Worm (Caenorhabditis elegans) whole organism, L2 larva: ENCODE results near the gene H20E11.2.

Source experiments
- C34F6.9 ChIP-seq: fragments of 150-350 bp; optimal IDR thresholded peaks from 2 replicates; lab custom pipeline; 2014; ENCODE audit warnings: missing biosample characterization, missing genetic modification characterization
- F13H6.1 ChIP-seq: sonication (generic microtip); optimal IDR thresholded peaks from 2 replicates; lab custom pipeline; 2016; ENCODE audit warnings: missing genetic modification characterization, missing compliant biosample characterization
- R02D3.7 ChIP-seq: fragments of 150-350 bp; optimal IDR thresholded peaks from 2 replicates; lab custom pipeline; 2014; ENCODE audit warnings: missing biosample characterization, missing genetic modification characterization
- Y55F3AM.14 ChIP-seq: fragments of 200-800 bp; sonication (Bioruptor generic); optimal IDR thresholded peaks from 2 replicates; lab custom pipeline; 2018; ENCODE audit warnings: mild to moderate bottlenecking, missing genetic modification characterization, missing compliant biosample characterization
- ZK546.5 ChIP-seq: sonication (generic microtip); optimal IDR thresholded peaks from 2 replicates; lab custom pipeline; 2017; ENCODE audit warnings: missing biosample characterization, missing genetic modification characterization
- alr-1 ChIP-seq: fragments of 150-350 bp; optimal IDR thresholded peaks from 2 replicates; lab custom pipeline; 2014; ENCODE audit warnings: missing biosample characterization, missing genetic modification characterization
- aly-2 ChIP-seq: fragments of 150-350 bp; optimal IDR thresholded peaks from 2 replicates; lab custom pipeline; 2014; ENCODE audit warnings: missing biosample characterization, missing genetic modification characterization
- ama-1 ChIP-seq: fragments of 150-350 bp; optimal IDR thresholded peaks from 2 replicates; lab custom pipeline; 2018; ENCODE audit warnings: inconsistent platforms
- ceh-16 ChIP-seq: fragments of 150-350 bp; optimal IDR thresholded peaks from 2 replicates; lab custom pipeline; 2014; ENCODE audit warnings: missing biosample characterization, missing genetic modification characterization
- ceh-82 ChIP-seq: fragments of 150-350 bp; optimal IDR thresholded peaks from 2 replicates; lab custom pipeline; 2014; ENCODE audit warnings: missing biosample characterization, missing genetic modification characterization
- crh-2 ChIP-seq: sonication (generic microtip); optimal IDR thresholded peaks from 2 replicates; lab custom pipeline; 2017; ENCODE audit warnings: missing biosample characterization, missing genetic modification characterization
- dmd-4 ChIP-seq: sonication (generic microtip); optimal IDR thresholded peaks from 2 replicates; lab custom pipeline; 2017; ENCODE audit warnings: missing biosample characterization, missing genetic modification characterization
- egl-27 ChIP-seq: sonication (generic microtip); optimal IDR thresholded peaks from 3 replicates; lab custom pipeline; 2017; ENCODE audit warnings: missing biosample characterization, missing genetic modification reagents, missing genetic modification characterization
- elt-3 ChIP-seq: sonication (generic microtip); optimal IDR thresholded peaks from 2 replicates; lab custom pipeline; 2017; ENCODE audit warnings: missing biosample characterization, missing genetic modification characterization
- fos-1 ChIP-seq: fragments of 150-350 bp; optimal IDR thresholded peaks from 2 replicates; lab custom pipeline; 2014; ENCODE audit warnings: missing biosample characterization, missing genetic modification characterization
- lin-11 ChIP-seq: fragments of 150-350 bp; sonication (generic microtip); optimal IDR thresholded peaks from 2 replicates; lab custom pipeline; 2014; ENCODE audit warnings: missing biosample characterization, missing genetic modification characterization, inconsistent platforms, mixed read lengths
- lin-13 ChIP-seq: fragments of 150-350 bp; optimal IDR thresholded peaks from 2 replicates; lab custom pipeline; 2014; ENCODE audit warnings: missing biosample characterization, missing genetic modification reagents, missing genetic modification characterization
- lin-39 ChIP-seq: fragments of 150-350 bp; optimal IDR thresholded peaks from 2 replicates; lab custom pipeline; 2014; ENCODE audit warnings: missing biosample characterization, missing genetic modification reagents, missing genetic modification characterization
- lsy-2 ChIP-seq, 2 experiments: fragments of 150-350 bp in 1 of 2; sonication (generic microtip) in 1 of 2; optimal IDR thresholded peaks; 2 replicates each; lab custom pipeline; 2014 to 2017; ENCODE audit warnings: missing biosample characterization in 2 of 2, missing genetic modification characterization in 2 of 2
- mab-5 ChIP-seq: fragments of 150-350 bp; optimal IDR thresholded peaks from 2 replicates; lab custom pipeline; 2014; ENCODE audit warnings: missing biosample characterization, missing genetic modification characterization
- nhr-11 ChIP-seq: fragments of 150-350 bp; optimal IDR thresholded peaks from 2 replicates; lab custom pipeline; 2014; ENCODE audit warnings: missing biosample characterization, missing genetic modification characterization
- nhr-129 ChIP-seq: fragments of 150-350 bp; optimal IDR thresholded peaks from 2 replicates; lab custom pipeline; 2014; ENCODE audit warnings: missing biosample characterization, missing genetic modification characterization
- nhr-21 ChIP-seq: fragments of 150-350 bp; optimal IDR thresholded peaks from 2 replicates; lab custom pipeline; 2014; ENCODE audit warnings: missing biosample characterization, missing genetic modification characterization
- nhr-23 ChIP-seq: fragments of 150-350 bp; optimal IDR thresholded peaks from 2 replicates; lab custom pipeline; 2014; ENCODE audit warnings: missing biosample characterization, missing genetic modification reagents, missing genetic modification characterization
- nhr-237 ChIP-seq: fragments of 150-350 bp; optimal IDR thresholded peaks from 2 replicates; lab custom pipeline; 2014; ENCODE audit warnings: missing biosample characterization, missing genetic modification characterization
- nhr-25 ChIP-seq: fragments of 150-350 bp; sonication (generic microtip); optimal IDR thresholded peaks from 3 replicates; lab custom pipeline; 2014; ENCODE audit warnings: missing biosample characterization, missing genetic modification characterization
- nhr-6 ChIP-seq: fragments of 150-350 bp; optimal IDR thresholded peaks from 2 replicates; lab custom pipeline; 2014; ENCODE audit warnings: missing biosample characterization, missing genetic modification characterization
- nhr-77 ChIP-seq: fragments of 150-350 bp; optimal IDR thresholded peaks from 2 replicates; lab custom pipeline; 2014; ENCODE audit warnings: missing biosample characterization, missing genetic modification characterization
- peb-1 ChIP-seq: fragments of 150-350 bp; optimal IDR thresholded peaks from 2 replicates; lab custom pipeline; 2014; ENCODE audit warnings: missing biosample characterization, missing genetic modification characterization
- sem-4 ChIP-seq: fragments of 150-350 bp; optimal IDR thresholded peaks from 2 replicates; lab custom pipeline; 2014; ENCODE audit warnings: missing biosample characterization, missing genetic modification reagents, missing genetic modification characterization
- sma-3 ChIP-seq: sonication (generic microtip); optimal IDR thresholded peaks from 2 replicates; lab custom pipeline; 2016; ENCODE audit warnings: missing genetic modification reagents, missing genetic modification characterization, missing compliant biosample characterization
- sma-9 ChIP-seq, 2 experiments: fragments of 150-350 bp in 1 of 2; sonication (generic microtip) in 1 of 2; optimal IDR thresholded peaks; 2 replicates each; lab custom pipeline; 2014 to 2016; ENCODE audit warnings: missing genetic modification characterization in 2 of 2, mild to moderate bottlenecking in 1 of 2, missing biosample characterization in 1 of 2, missing compliant biosample characterization in 1 of 2, missing genetic modification reagents in 1 of 2, moderate library complexity in 1 of 2
- snpc-4 ChIP-seq: fragments of 150-350 bp; optimal IDR thresholded peaks from 2 replicates; lab custom pipeline; 2014; ENCODE audit warnings: missing biosample characterization, missing genetic modification characterization
- unc-39 ChIP-seq: fragments of 150-350 bp; optimal IDR thresholded peaks from 2 replicates; lab custom pipeline; 2014; ENCODE audit warnings: missing biosample characterization, missing genetic modification characterization
- unc-55 ChIP-seq: fragments of 150-350 bp; sonication (generic microtip); optimal IDR thresholded peaks from 3 replicates; lab custom pipeline; 2014; ENCODE audit warnings: missing biosample characterization, missing genetic modification reagents, missing genetic modification characterization
- unc-62 ChIP-seq: fragments of 150-350 bp; optimal IDR thresholded peaks from 2 replicates; lab custom pipeline; 2014; ENCODE audit warnings: missing biosample characterization, missing genetic modification reagents, missing genetic modification characterization
- zag-1 ChIP-seq: fragments of 150-350 bp; optimal IDR thresholded peaks from 2 replicates; lab custom pipeline; 2014; ENCODE audit warnings: missing biosample characterization, missing genetic modification characterization
- ztf-1 ChIP-seq: fragments of 200-800 bp; sonication (Bioruptor generic); conservative IDR thresholded peaks from 2 replicates; pipeline ENCODE4 v1.3.6; 2022; ENCODE audit warnings: missing genetic modification characterization, missing compliant biosample characterization
- ztf-11 ChIP-seq: sonication (generic microtip); optimal IDR thresholded peaks from 2 replicates; lab custom pipeline; 2017; ENCODE audit warnings: missing biosample characterization, missing genetic modification characterization
- ztf-4 ChIP-seq: fragments of 150-350 bp; optimal IDR thresholded peaks from 2 replicates; lab custom pipeline; 2014; ENCODE audit warnings: missing biosample characterization, missing genetic modification characterization

Gene H20E11.2

DNA sequence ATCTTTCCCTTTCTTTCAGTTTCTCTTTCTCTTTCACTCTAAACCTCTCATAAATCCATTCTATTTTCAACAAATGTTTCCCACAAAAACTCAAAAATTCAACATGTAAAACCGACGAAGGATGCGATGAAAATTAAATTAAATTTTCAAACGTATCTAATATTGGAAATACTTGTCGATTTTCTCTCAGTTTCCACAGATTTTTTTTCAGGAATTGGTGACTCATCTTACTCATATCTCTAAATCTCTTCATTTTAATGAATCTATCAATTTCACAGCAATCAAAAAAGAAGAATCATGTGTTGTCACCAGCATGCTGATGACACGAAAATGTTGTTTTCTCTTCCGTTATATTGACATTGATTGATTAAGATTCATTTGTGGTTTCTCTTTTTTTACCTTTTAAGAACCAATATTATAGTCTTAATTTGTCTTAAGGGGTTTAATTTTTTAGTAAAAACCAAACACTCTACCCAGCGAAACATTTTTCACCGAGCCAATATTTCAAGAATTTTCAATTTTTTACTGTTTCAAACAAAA, 23.7 kb upstream of the H20E11.2 start:
- TF ChIP-seq sma-9 (GFP tag; optimal IDR thresholded peaks at IDR 0.05; lab: Kevin White, UChicago) = peak; percentile 21
- TF ChIP-seq sma-9 (tag; optimal IDR thresholded peaks at IDR 0.05; lab: Kevin White, UChicago) = no peak
- TF ChIP-seq fos-1 (tag; lab: Kevin White, UChicago) = peak; percentile 18
- no peak for TF ChIP-seq R02D3.7 (tag; lab: Kevin White, UChicago)
- TF ChIP-seq mab-5 (tag; lab: Kevin White, UChicago) = peak; percentile 2

DNA sequence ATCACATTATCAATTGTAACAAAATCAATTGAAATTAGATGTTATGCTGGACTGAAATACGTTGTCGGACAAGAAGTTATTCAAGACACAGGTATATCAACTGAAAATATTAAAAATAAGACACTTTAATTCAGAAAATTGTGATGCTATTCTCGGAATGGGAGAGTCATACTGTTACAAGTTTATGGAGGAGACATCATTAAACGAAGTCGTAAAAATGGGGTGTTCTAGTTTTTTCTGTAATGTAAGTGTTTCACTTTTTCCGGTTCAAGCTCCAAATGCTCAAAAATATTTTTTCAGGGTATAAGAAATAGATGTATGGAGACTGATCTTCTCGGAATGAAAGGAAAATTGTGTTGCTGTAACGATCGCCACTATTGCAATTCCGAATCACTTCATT, 22.8 kb upstream of the H20E11.2 start, which contains the start of gene C17H12.37:
C17H12.37 (plus strand) TSS at position 301 of the 400 bp plus-strand sequence.
- no peak for TF ChIP-seq lin-11 (tag; lab: Kevin White, UChicago)
- TF ChIP-seq ceh-16 (tag; lab: Kevin White, UChicago) = no peak
- no peak for TF ChIP-seq sma-3 (GFP tag; lab: Kevin White, UChicago)
- TF ChIP-seq crh-2 (tag; lab: Kevin White, UChicago) = no peak
- no peak for TF ChIP-seq lin-13 (GFP tag; lab: Kevin White, UChicago)
- no peak for TF ChIP-seq aly-2 (tag; lab: Kevin White, UChicago)
- TF ChIP-seq sma-9 (GFP tag; optimal IDR thresholded peaks at IDR 0.05; lab: Kevin White, UChicago) = no peak
- TF ChIP-seq sma-9 (tag; optimal IDR thresholded peaks at IDR 0.05; lab: Kevin White, UChicago) = no peak
- TF ChIP-seq ama-1 (lab: Kevin White, UChicago) = no peak
- TF ChIP-seq unc-62 (GFP tag; lab: Kevin White, UChicago) = no peak
- TF ChIP-seq nhr-77 (tag; lab: Kevin White, UChicago) = no peak
- TF ChIP-seq, all 48 proteins: peak for 0

DNA sequence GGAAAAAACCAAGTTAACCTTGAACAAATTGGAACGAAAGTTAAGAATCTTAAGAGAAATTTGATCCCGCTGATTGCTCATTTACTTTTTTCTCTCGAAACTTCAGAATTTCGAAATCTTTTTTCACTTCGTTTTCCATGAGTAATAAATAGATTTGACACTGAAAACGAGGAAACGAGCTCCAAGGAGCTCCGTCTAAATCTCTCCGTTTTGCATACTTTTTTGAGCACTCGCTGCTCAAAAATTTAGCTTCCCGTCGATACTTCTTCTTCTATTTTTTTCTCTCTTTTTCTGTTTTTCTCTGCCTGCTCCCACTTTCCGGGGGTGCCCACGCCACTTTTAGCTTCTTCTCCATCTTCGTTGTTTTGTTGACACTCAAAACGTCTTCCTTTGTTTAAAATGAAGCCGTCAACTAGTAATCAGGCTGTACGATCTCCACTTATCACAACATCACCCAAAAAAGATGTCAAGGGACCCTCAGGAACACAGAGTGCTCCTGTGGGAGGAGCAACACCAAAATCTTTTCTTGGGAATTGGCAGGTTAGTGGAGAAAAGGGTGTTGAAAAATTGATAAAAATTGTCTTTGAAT, 21.0 kb upstream of the H20E11.2 start, which contains the start of gene C17H12.10:
C17H12.10 (plus strand) TSS at position 325 of the 589 bp plus-strand sequence.
- TF ChIP-seq unc-55 = peak; percentile 77
- peak; percentile 27 for TF ChIP-seq crh-2 (tag; lab: Kevin White, UChicago)
- TF ChIP-seq zag-1 (tag; lab: Kevin White, UChicago) = peak; percentile 80
- TF ChIP-seq lsy-2 (tag; optimal IDR thresholded peaks at IDR 0.05; lab: Kevin White, UChicago) = peak in 1 of 2 experiments; percentile 49
- peak; percentile 77 for TF ChIP-seq C34F6.9 (tag; lab: Kevin White, UChicago)
- TF ChIP-seq snpc-4 (tag; lab: Kevin White, UChicago) = no peak
- peak; percentile 39 for TF ChIP-seq sma-9 (GFP tag; optimal IDR thresholded peaks at IDR 0.05; lab: Kevin White, UChicago)
- no peak for TF ChIP-seq sma-9 (tag; optimal IDR thresholded peaks at IDR 0.05; lab: Kevin White, UChicago)
- peak; percentile 17 for TF ChIP-seq nhr-129 (tag; lab: Kevin White, UChicago)
- TF ChIP-seq dmd-4 = no peak

DNA sequence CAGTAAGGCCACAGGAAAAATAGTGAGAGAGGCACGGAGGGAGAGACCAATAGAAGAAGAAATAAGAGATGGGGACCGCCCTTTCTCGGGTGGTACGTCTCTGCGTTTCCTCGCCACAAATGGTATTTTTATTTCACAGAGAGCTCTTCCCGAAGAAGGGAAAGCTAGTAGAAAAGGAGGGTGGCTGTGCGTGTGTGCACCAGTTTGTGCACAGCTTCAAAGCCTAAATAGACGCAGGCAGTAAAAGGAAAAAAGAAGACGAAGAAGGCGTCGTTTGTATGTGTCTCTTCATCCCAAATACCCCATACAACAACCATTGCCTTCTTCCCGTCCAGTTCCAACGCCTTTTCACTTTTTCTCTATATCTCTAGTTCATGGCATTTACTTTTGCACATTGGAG, 17.8 kb upstream of the H20E11.2 start:
- TF ChIP-seq fos-1 (tag; lab: Kevin White, UChicago) (no peak), ceh-16 (tag; lab: Kevin White, UChicago) (no peak), R02D3.7 (tag; lab: Kevin White, UChicago) (no peak), sma-9 (GFP tag; optimal IDR thresholded peaks at IDR 0.05; lab: Kevin White, UChicago) (peak; percentile 42), sma-9 (tag; optimal IDR thresholded peaks at IDR 0.05; lab: Kevin White, UChicago) (no peak), nhr-6 (tag; lab: Kevin White, UChicago) (peak; percentile 35), ama-1 (lab: Kevin White, UChicago) (no peak), peb-1 (tag; lab: Kevin White, UChicago) (no peak), lin-13 (GFP tag; lab: Kevin White, UChicago) (peak; percentile 53), zag-1 (tag; lab: Kevin White, UChicago) (peak; percentile 78), Y55F3AM.14 (GFP tag; lab: Kevin White, UChicago) (peak; percentile 29), unc-55 (peak; percentile 91), lin-11 (tag; lab: Kevin White, UChicago) (peak; percentile 27), mab-5 (tag; lab: Kevin White, UChicago) (peak; percentile 14), dmd-4 (no peak), aly-2 (tag; lab: Kevin White, UChicago) (no peak), lin-39 (tag; lab: Kevin White, UChicago) (no peak), nhr-25 (tag; lab: Kevin White, UChicago) (no peak), nhr-23 (tag; lab: Kevin White, UChicago) (no peak), nhr-129 (tag; lab: Kevin White, UChicago) (peak; percentile 62), egl-27 (tag; lab: Kevin White, UChicago) (no peak), ceh-82 (tag; lab: Kevin White, UChicago) (peak; percentile 54), ztf-11 (tag; lab: Kevin White, UChicago) (no peak), sem-4 (peak; percentile 19), ztf-1 (no peak), elt-3 (no peak), nhr-11 (no peak), ztf-4 (tag; lab: Kevin White, UChicago) (no peak), ZK546.5 (tag; lab: Kevin White, UChicago) (no peak), lsy-2 (tag; optimal IDR thresholded peaks at IDR 0.05; lab: Kevin White, UChicago) (peak; percentile 53 to 66), nhr-237 (tag; lab: Kevin White, UChicago) (no peak), crh-2 (tag; lab: Kevin White, UChicago) (peak; percentile 68), snpc-4 (tag; lab: Kevin White, UChicago) (peak; percentile 5), sma-3 (GFP tag; lab: Kevin White, UChicago) (no peak), F13H6.1 (tag; lab: Kevin White, UChicago) (peak; percentile 74), unc-39 (tag; lab: Kevin White, UChicago) (no peak), C34F6.9 (tag; lab: Kevin White, UChicago) (peak; percentile 74), nhr-21 (tag; lab: Kevin White, UChicago) (no peak), alr-1 (tag; lab: Kevin White, UChicago) (no peak), unc-62 (GFP tag; lab: Kevin White, UChicago) (no peak)
